Worm (Caenorhabditis elegans): ENCODE data around the gene W02G9.4.

DNA sequence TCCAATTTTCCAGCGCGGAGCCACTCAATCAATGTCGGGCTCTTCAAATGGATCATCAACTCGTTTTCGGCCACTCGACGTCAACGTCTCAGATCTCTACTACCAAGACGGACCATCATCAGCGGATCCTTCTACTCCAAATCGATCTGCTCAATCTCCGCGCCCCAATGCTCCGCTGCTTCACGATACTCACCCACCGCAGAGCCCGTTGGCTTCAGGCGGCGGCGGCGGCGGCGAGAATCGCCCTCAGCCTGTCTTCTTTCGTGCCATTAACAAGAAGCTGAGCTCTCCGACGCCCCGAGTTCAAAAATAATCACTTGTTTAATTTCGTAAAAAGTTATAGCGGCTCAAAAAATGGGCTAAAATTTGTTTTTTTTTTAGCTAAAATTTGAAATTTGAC lies 20.6 kb upstream of the W02G9.4 start:
- no peak for TF ChIP-seq hnd-1 (tag; optimal IDR thresholded peaks at IDR 0.05)
- TF ChIP-seq ceh-36 (tag; optimal IDR thresholded peaks at IDR 0.05) = no peak

Data from whole organism, early embryonic.